Worm (Caenorhabditis elegans): ENCODE data around the gene M60.4.

The M60.4 gene

DNA sequence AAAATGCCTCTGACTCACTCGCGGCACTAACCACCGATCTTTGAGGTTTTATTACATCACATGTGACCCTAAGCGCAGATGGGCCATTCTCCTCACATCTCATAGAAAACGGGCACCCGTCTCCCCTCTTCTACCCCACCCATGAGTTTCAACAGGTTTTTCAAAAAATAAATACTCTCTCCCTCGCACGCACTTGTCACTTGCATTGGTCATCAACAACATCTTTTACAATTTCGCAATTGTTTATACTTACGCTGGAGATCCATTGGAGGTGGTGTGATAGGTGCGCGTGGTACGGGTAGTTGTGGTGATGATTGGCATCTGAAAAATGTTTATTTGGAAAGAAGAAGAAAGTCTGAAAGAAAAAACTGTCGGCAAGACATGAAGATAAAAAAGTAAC is at the start of gene M60.4:
Gene M60.4 (minus strand): TSS at position 321 of the 400 bp plus-strand sequence.
- TF ChIP-seq W03F9.2 (tag; optimal IDR thresholded peaks at IDR 0.05), result no peak
- no peak for TF ChIP-seq dao-5 (tag; optimal IDR thresholded peaks at IDR 0.05)
- TF ChIP-seq him-1 (tag; optimal IDR thresholded peaks at IDR 0.05), result no peak

DNA sequence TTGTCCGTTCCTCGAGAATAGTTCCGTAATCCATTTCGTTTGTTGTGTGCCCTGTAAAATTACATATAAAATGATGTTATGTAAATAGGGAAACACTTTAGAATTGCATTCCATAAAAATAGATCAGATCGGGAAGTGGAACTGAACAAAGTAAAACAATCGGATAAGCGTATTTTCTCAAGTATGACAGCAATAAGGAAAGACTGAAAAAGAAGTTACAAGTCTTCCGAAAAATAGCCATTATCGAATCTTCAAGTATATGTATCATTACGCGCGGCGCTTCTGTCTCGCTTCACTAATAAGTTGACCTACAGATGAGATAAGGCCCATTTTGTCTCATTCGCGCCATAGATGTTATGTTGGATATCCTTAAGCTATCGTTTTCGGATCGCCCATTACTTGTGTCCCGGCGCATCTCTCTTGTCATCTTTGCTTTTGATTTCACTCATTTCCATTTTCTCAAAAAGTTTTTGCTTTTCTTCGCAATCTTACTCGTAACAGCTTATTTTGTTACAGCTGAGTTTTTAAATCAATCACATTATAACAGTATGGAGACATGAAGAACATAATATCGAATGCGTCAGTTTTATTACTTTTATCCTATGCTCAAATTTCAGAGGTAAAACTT is 49.2 kb upstream of the M60.4 start, which contains the start of the genes fis-2 and F13B9.2:
Gene fis-2 (minus strand): TSS at position 51 of the 628 bp plus-strand sequence.
Gene F13B9.2 (plus strand): TSS at position 515 of the 628 bp plus-strand sequence.
- no peak for TF ChIP-seq W03F9.2 (tag; optimal IDR thresholded peaks at IDR 0.05)
- no peak for TF ChIP-seq him-1 (tag; optimal IDR thresholded peaks at IDR 0.05)
- TF ChIP-seq dao-5 (tag; optimal IDR thresholded peaks at IDR 0.05), result no peak

DNA sequence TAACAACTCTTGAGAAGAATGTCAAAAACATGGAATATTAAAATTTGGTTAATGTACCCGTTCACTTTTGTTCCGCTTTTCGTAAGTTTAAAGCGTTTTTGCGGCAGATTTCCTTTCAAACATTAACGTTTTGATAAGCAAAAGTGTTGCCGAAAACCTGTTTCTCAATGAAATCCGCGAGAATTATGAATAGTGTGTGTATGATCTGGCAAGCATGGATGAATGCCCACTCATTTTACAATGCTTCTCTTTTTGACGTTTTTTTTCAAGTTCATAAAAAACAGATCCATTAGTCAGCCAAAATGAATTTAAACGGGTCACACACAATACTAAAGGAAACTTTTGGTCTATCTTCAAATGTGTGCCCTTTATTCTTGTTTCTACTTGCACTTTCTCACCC is 47.9 kb upstream of the M60.4 start:
- TF ChIP-seq him-1 (tag; optimal IDR thresholded peaks at IDR 0.05), result no peak
- no peak for TF ChIP-seq dao-5 (tag; optimal IDR thresholded peaks at IDR 0.05)
- TF ChIP-seq W03F9.2 (tag; optimal IDR thresholded peaks at IDR 0.05), result no peak

DNA sequence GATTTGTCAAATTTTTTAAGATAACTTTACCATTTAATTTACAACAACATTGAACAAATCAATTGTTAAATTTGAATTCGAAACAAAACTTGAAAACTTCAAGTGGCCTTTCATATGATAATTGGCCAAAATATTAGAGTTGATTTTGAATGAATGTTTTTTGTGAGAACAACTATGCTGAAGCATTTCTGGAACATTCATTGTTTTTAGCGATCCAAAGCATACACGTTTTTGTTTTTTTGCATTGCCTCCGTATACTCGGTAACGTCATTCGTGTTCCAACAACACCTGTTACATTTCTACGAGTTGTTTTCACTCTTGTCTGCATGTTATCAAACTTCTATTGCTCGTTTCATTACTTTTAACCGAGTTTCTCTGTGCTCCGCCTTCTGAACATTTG is 40.9 kb upstream of the M60.4 start:
- TF ChIP-seq W03F9.2 (tag; optimal IDR thresholded peaks at IDR 0.05), result no peak
- TF ChIP-seq dao-5 (tag; optimal IDR thresholded peaks at IDR 0.05), result no peak
- TF ChIP-seq him-1 (tag; optimal IDR thresholded peaks at IDR 0.05), result no peak

DNA sequence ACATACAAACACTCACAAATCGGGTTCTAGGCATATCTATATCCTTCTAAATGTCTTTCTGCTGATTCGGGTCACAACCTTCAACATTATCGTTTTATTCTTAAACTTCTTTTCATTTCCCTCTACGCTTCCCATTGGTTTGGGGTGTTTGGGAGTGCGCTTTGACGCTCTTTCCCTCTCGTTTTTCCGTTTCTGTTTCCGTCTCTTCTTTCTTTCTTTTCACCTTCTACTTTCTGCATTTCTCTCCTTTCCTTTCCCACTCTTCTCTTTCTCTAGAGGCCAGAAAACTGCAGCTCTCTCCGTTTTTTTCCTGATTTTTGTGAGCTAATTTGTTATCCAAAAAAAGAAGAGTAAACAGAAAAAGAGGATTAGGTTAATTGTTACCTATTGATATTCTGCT is 40.2 kb upstream of the M60.4 start:
- TF ChIP-seq him-1 (tag; optimal IDR thresholded peaks at IDR 0.05) (no peak), dao-5 (tag; optimal IDR thresholded peaks at IDR 0.05) (no peak), W03F9.2 (tag; optimal IDR thresholded peaks at IDR 0.05) (no peak)

DNA sequence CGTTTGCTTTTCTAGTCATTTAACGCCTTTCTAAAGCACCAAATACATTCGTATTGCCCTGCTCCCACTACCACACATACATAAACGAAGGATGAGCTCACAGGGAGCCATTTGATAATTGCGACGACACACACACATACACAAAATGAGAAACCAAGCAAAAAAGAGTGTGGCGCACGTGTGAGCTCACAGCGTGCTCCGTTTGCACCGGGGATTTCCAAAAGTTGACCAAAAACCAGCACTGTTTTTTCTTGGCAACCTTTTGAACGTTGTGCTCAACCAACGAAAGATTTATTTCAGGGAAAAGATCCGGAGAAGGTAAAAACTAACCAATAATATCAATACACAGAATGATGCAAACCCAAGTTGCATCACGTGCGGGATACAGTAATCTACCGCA is 38.8 kb upstream of the M60.4 start, which contains the start of gene ksr-1:
Gene ksr-1 (plus strand): TSS at position 301 of the 400 bp plus-strand sequence.
- no peak for TF ChIP-seq him-1 (tag; optimal IDR thresholded peaks at IDR 0.05)
- no peak for TF ChIP-seq dao-5 (tag; optimal IDR thresholded peaks at IDR 0.05)
- TF ChIP-seq W03F9.2 (tag; optimal IDR thresholded peaks at IDR 0.05), result no peak

DNA sequence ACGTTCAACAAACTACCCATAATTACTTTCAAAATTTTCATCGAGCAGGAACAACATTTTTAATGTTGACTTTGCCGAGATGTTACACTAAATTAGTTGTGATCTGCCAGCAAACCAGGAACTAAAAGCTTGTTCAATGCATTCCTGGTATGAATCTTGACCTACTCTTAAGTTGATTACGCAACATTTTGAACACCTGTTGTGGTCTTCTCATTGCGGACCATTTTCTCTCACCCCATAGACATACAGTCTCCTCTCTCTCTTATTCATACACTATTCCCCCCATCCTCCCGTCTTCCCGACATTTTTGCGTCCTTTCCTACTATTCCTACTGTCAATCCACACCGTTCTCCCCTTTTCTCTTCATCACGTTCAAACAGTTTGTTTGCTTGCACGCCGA is 37.4 kb upstream of the M60.4 start:
- TF ChIP-seq him-1 (tag; optimal IDR thresholded peaks at IDR 0.05) (no peak), W03F9.2 (tag; optimal IDR thresholded peaks at IDR 0.05) (no peak), dao-5 (tag; optimal IDR thresholded peaks at IDR 0.05) (no peak)

DNA sequence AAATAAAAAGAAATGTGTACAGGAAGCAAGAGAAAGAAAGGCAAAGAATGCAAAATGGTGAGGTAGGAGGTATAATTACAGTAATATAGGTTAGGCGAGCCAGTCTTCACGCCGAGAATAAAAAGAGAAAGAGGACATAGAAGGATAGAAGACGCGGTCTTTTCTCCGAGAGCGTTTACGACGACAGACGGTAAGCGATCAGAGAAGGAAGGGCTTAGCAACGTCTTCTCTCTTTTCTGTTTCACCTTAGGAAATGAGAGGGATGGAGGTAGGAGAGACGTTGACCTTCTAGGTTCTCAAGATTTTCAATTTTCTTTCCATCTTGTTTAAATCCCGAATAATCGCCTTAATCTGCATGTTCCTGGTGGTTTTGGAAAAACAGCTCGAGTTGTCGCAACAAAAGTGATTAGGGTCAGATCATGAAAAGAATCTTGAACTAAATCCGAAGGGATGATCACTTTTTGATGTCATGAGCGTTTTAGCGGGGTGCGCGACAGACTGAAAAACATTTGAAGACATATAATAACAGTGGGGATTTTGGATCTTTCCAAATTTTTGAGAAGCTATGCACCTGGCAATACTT is 34.9 kb upstream of the M60.4 start, which contains the start of gene cutl-29:
Gene cutl-29 (minus strand): TSS at position 51 of the 583 bp plus-strand sequence.
- no peak for TF ChIP-seq dao-5 (tag; optimal IDR thresholded peaks at IDR 0.05)
- no peak for TF ChIP-seq W03F9.2 (tag; optimal IDR thresholded peaks at IDR 0.05)
- TF ChIP-seq him-1 (tag; optimal IDR thresholded peaks at IDR 0.05), result no peak

DNA sequence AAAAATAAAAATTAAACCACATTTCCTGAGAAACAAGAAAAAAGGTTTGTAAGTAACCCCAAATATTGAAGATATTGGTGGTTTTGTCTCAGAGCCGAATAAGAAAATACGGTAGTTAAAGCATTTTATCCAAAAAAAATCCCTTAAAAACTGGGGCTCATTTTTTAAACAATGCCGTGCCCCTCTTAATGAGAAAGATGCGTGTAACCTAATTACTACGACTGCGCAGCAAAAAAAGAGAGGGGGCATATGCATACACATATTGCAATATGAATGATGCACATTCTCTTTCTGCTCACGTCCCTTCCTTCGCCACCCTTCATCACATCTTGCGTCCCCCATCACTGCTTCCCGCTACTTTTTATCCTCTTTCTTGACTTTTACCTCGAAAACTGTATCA is 32.0 kb upstream of the M60.4 start:
- TF ChIP-seq W03F9.2 (tag; optimal IDR thresholded peaks at IDR 0.05), result no peak
- TF ChIP-seq dao-5 (tag; optimal IDR thresholded peaks at IDR 0.05), result no peak

DNA sequence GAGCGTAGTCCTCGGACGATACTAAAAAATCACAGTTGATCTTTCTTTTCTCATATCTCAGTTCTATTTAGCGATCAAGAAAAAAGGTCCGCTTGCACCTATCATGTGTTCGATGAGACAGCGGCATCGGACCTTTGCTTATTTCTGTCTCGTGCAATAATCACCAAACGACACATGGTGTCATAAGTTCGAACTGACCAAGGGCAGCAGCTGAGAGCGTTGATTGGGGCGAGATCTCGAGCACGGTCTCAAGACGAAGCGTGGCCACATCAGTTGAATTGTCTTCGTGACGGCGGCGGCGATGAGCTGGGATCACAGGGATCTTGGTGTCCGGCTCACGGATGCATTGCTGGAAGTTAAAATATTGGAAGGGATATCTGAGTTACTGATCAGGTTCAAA is 26.6 kb upstream of the M60.4 start:
- no peak for TF ChIP-seq him-1 (tag; optimal IDR thresholded peaks at IDR 0.05)
- no peak for TF ChIP-seq dao-5 (tag; optimal IDR thresholded peaks at IDR 0.05)
- TF ChIP-seq W03F9.2 (tag; optimal IDR thresholded peaks at IDR 0.05), result no peak

DNA sequence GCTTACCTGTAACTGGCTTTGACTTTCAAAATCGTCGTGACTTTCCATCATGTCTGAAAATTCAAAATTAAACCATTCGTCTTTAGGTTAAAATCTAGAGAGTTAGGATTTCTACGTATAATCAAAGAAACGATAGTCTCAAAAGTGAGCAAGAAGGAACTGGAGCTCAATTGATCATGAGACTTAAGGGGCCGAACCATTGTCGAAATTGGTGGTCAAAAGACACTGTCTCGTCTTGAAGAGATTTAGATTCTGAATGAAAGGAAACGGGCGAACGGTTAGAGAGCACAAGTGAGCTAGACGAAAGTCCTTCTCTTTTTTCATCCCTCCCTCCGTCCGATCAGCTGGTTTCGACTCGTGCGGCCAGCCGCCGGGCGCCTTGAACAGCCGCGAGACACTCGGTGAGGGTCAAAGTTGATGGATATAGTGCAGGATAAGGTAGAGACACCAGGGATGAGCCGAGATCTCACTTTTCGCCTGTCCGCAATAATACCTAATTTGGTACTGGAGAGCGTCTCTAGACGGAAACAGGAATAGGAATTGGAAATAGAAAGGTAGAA is 25.1 kb upstream of the M60.4 start, which contains the start of gene M60.7:
Gene M60.7 (minus strand): TSS at position 51 of the 560 bp plus-strand sequence.
- no peak for TF ChIP-seq him-1 (tag; optimal IDR thresholded peaks at IDR 0.05)

DNA sequence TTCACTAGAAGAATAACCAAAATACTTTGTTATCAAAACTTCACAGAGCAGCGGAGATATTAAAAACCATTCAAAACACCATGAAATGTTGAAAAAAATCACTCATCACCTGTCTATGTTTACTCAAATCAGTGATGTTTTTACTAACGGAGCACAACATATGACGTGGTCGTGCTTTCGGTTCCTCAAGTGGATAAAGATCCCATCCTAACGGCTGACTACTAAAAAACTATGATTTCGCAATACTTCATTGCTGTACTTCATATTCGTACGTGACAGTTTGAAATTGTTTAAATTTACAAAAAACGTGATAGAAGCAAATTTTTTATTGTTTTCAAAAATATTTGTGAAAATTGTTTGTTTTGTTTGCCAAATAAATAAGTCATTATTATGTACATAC is 21.6 kb upstream of the M60.4 start:
- TF ChIP-seq him-1 (tag; optimal IDR thresholded peaks at IDR 0.05) (no peak), W03F9.2 (tag; optimal IDR thresholded peaks at IDR 0.05) (no peak), dao-5 (tag; optimal IDR thresholded peaks at IDR 0.05) (no peak)

DNA sequence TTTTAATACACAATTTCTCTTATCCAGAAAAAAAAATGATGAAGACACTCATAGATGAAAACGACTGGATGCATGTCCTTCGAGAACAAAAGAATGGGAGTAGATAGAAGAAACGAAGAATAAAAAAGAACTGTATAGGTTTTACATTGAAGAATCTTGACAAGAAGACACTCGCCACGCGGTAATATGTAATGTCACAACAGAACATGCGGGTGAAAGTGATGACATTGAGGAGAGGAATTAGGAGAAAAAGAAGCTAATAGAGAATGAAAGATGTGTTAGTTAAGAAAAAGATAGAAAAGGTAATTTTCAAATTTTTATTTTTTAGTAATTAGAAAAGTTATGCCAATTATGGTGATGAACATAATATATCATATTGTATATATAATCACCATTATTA is 19.3 kb upstream of the M60.4 start:
- no peak for TF ChIP-seq dao-5 (tag; optimal IDR thresholded peaks at IDR 0.05)
- TF ChIP-seq him-1 (tag; optimal IDR thresholded peaks at IDR 0.05), result no peak
- no peak for TF ChIP-seq W03F9.2 (tag; optimal IDR thresholded peaks at IDR 0.05)

DNA sequence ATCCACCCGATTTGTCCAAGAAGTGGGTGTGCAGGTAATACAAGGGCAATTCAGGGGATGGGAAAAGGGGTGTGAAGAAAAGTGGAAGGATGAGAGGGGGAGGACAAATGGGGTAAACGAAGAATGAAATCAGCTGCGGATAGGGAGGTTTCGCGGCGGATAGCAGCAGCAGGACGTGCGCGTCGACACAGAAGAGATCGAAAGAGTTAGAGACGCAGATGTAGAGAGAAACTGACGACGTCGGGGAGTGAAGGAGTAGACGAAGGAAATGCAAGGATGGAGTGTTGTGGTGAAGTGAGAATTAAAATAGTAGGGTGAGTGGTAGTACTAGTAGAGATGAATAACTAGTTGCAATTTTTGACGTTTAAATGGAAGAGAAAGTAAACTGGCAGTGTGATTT is 16.2 kb upstream of the M60.4 start, which contains the start of gene M60.6:
Gene M60.6 (minus strand): TSS at position 166 of the 400 bp plus-strand sequence.
- TF ChIP-seq him-1 (tag; optimal IDR thresholded peaks at IDR 0.05) (no peak), dao-5 (tag; optimal IDR thresholded peaks at IDR 0.05) (no peak), W03F9.2 (tag; optimal IDR thresholded peaks at IDR 0.05) (no peak)
